Worm (Caenorhabditis elegans) whole organism, L3 larva: Measurements from ENCODE around the gene F53E4.2.
"Not testable (repeated sequence)": the region's sequence is repeated elsewhere in the genome, so short reads cannot be mapped to it uniquely, and the experiment has no call there.

ENCODE experiments used
- ZK546.5 ChIP-seq: sonication (generic microtip); optimal IDR thresholded peaks from 2 replicates; lab custom pipeline; 2017; ENCODE audit warnings: missing biosample characterization, missing genetic modification characterization
- egl-27 ChIP-seq: sonication (generic microtip); optimal IDR thresholded peaks from 4 replicates; lab custom pipeline; 2017; ENCODE audit warnings: missing biosample characterization, missing genetic modification reagents, missing genetic modification characterization
- egl-5 ChIP-seq: fragments of 150-350 bp; optimal IDR thresholded peaks from 2 replicates; lab custom pipeline; 2017; ENCODE audit warnings: missing biosample characterization, missing genetic modification reagents, missing genetic modification characterization, inconsistent platforms
- fkh-10 ChIP-seq: sonication (generic microtip); optimal IDR thresholded peaks from 2 replicates; lab custom pipeline; 2017; ENCODE audit warnings: missing biosample characterization, missing genetic modification reagents, missing genetic modification characterization
- nhr-12 ChIP-seq: fragments of 150-350 bp; optimal IDR thresholded peaks from 2 replicates; lab custom pipeline; 2014; ENCODE audit warnings: missing biosample characterization, missing genetic modification characterization
- nhr-237 ChIP-seq: fragments of 150-350 bp; optimal IDR thresholded peaks from 2 replicates; lab custom pipeline; 2014; ENCODE audit warnings: missing biosample characterization, missing genetic modification characterization
- nhr-28 ChIP-seq: fragments of 150-350 bp; optimal IDR thresholded peaks from 2 replicates; lab custom pipeline; 2014; ENCODE audit warnings: missing biosample characterization, missing genetic modification characterization
- nhr-77 ChIP-seq: fragments of 150-350 bp; optimal IDR thresholded peaks from 2 replicates; lab custom pipeline; 2014; ENCODE audit warnings: missing biosample characterization, missing genetic modification characterization
- pqm-1 ChIP-seq: fragments of 150-350 bp; optimal IDR thresholded peaks from 2 replicates; lab custom pipeline; 2017; ENCODE audit warnings: missing biosample characterization, missing genetic modification characterization, inconsistent platforms
- skn-1 ChIP-seq: fragments of 150-350 bp; optimal IDR thresholded peaks from 2 replicates; lab custom pipeline; 2014; ENCODE audit warnings: missing biosample characterization, missing genetic modification characterization
- unc-62 ChIP-seq: fragments of 150-350 bp; sonication (generic microtip); optimal IDR thresholded peaks from 4 replicates; lab custom pipeline; 2014; ENCODE audit warnings: missing biosample characterization, missing genetic modification reagents, missing genetic modification characterization
- ztf-11 ChIP-seq: fragments of 150-350 bp; optimal IDR thresholded peaks from 2 replicates; lab custom pipeline; 2014; ENCODE audit warnings: missing biosample characterization, missing genetic modification characterization
- ztf-4 ChIP-seq: fragments of 150-350 bp; optimal IDR thresholded peaks from 2 replicates; lab custom pipeline; 2014; ENCODE audit warnings: missing biosample characterization, missing genetic modification characterization

DNA sequence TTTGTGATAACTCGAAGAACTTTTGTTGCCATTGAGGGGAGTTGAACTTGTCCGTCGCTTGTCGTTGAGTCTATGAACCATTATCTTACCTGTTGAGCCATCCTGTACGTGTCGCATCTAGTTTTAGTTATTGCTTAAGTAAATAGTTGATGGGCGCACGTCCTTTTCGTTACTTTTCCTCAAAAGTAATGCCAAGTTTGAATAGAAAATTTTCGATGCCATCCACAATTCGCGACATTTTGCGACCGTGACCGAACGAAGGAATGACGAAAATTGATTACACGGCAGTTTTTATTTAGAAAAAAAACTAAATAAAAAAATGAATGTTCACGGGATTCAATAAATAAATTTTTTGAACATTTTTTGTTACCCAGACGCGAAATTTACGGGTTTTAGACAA lies 14.0 kb downstream of the F53E4.2 start, which contains the start of gene F53E4.1:
- not testable (repeated sequence) for TF ChIP-seq nhr-28 (tag; lab: Kevin White, UChicago); egl-5 (tag; lab: Kevin White, UChicago); skn-1 (tag; lab: Kevin White, UChicago); pqm-1 (tag; lab: Kevin White, UChicago); unc-62 (GFP tag; lab: Kevin White, UChicago); egl-27 (tag; lab: Kevin White, UChicago); fkh-10 (GFP tag; lab: Kevin White, UChicago); ztf-4 (tag; lab: Kevin White, UChicago); ZK546.5 (tag; lab: Kevin White, UChicago); ztf-11 (tag; lab: Kevin White, UChicago); nhr-77 (tag; lab: Kevin White, UChicago); nhr-237 (tag; lab: Kevin White, UChicago); nhr-12 (tag; lab: Kevin White, UChicago)
